Worm (Caenorhabditis elegans): ENCODE results near the gene F26G1.11.
A peak's percentile ranks its signal among the peaks of the same experiment; 100 is the strongest.

ce11 chrII:4805799-4806198, 28.9 kb downstream of the F26G1.11 start:
- TF ChIP-seq ahr-1 (tag; optimal IDR thresholded peaks at IDR 0.05) (no peak), rnt-1 (tag; optimal IDR thresholded peaks at IDR 0.05) (peak; percentile 52), npax-4 (tag; optimal IDR thresholded peaks at IDR 0.05) (no peak), K09A11.1 (tag; optimal IDR thresholded peaks at IDR 0.05; ENCODE audit: insufficient read depth) (no peak), gmeb-2 (tag; optimal IDR thresholded peaks at IDR 0.05) (no peak), ama-1 (optimal IDR thresholded peaks at IDR 0.05) (no peak), fkh-10 (GFP tag; optimal IDR thresholded peaks at IDR 0.05) (no peak), unc-3 (GFP tag; conservative IDR thresholded peaks at IDR 0.05) (no peak), unc-3 (tag; optimal IDR thresholded peaks at IDR 0.05) (no peak), pha-4 (tag; optimal IDR thresholded peaks at IDR 0.05) (no peak), nhr-11 (tag; optimal IDR thresholded peaks at IDR 0.05) (no peak), fkh-6 (tag; optimal IDR thresholded peaks at IDR 0.05) (no peak), ceh-9 (tag; optimal IDR thresholded peaks at IDR 0.05) (no peak), pqm-1 (tag; optimal IDR thresholded peaks at IDR 0.05) (no peak), ceh-22 (tag; optimal IDR thresholded peaks at IDR 0.05) (no peak)

All from whole organism, late embryonic.